Fruit fly (Drosophila melanogaster) whole organism, embryonic: ENCODE results near the gene Fit2.

Experiments
- C15 ChIP-seq: fragments of 200-800 bp; sonication (Bioruptor generic); IDR thresholded peaks from 3 replicates; pipeline ENCODE4 v1.3.6; 2022; ENCODE audit warnings: missing biosample characterization, missing genetic modification characterization
- CG10565 ChIP-seq: fragments of 200-800 bp; sonication (Bioruptor generic); optimal IDR thresholded peaks from 3 replicates; lab custom pipeline; 2016; ENCODE audit warnings: missing biosample characterization, mild to moderate bottlenecking, missing genetic modification characterization
- CG10654 ChIP-seq: fragments of 200-800 bp; sonication (Bioruptor generic); optimal IDR thresholded peaks from 2 replicates; lab custom pipeline; 2016; ENCODE audit warnings: missing biosample characterization, missing genetic modification characterization
- CG10979 ChIP-seq: fragments of 200-800 bp; sonication (Bioruptor generic); optimal IDR thresholded peaks from 2 replicates; lab custom pipeline; 2018; ENCODE audit warnings: missing biosample characterization, mild to moderate bottlenecking, missing genetic modification characterization, moderate library complexity
- CG11398 ChIP-seq: fragments of 200-800 bp; sonication (Bioruptor generic); optimal IDR thresholded peaks from 2 replicates; lab custom pipeline; 2016; ENCODE audit warnings: missing biosample characterization, missing genetic modification characterization
- CG12155 ChIP-seq: fragments of 200-800 bp; sonication (Bioruptor generic); optimal IDR thresholded peaks from 3 replicates; lab custom pipeline; 2016; ENCODE audit warnings: missing biosample characterization, missing genetic modification characterization
- CG12299 ChIP-seq: fragments of 200-800 bp; sonication (Bioruptor generic); optimal IDR thresholded peaks from 2 replicates; lab custom pipeline; 2018; ENCODE audit warnings: missing biosample characterization, mild to moderate bottlenecking, missing genetic modification characterization
- CG12659 ChIP-seq: fragments of 200-800 bp; sonication (Bioruptor generic); optimal IDR thresholded peaks from 3 replicates; lab custom pipeline; 2017; ENCODE audit warnings: mild to moderate bottlenecking, missing biosample characterization, missing genetic modification reagents, missing genetic modification characterization
- CG13296 ChIP-seq: fragments of 200-800 bp; sonication (Bioruptor generic); optimal IDR thresholded peaks from 3 replicates; lab custom pipeline; 2018; ENCODE audit warnings: missing biosample characterization, mild to moderate bottlenecking, missing genetic modification characterization
- CG14710 ChIP-seq: fragments of 200-800 bp; sonication (Bioruptor generic); optimal IDR thresholded peaks from 3 replicates; lab custom pipeline; 2019; ENCODE audit warnings: missing biosample characterization, mild to moderate bottlenecking, missing genetic modification characterization, moderate library complexity
- CG1792 ChIP-seq: fragments of 200-800 bp; sonication (Bioruptor generic); optimal IDR thresholded peaks from 2 replicates; lab custom pipeline; 2016; ENCODE audit warnings: missing biosample characterization, missing genetic modification characterization
- CG18764 ChIP-seq: fragments of 200-800 bp; sonication (Bioruptor generic); optimal IDR thresholded peaks from 3 replicates; lab custom pipeline; 2016; ENCODE audit warnings: missing biosample characterization, missing genetic modification characterization
- CG2120 ChIP-seq: fragments of 200-800 bp; sonication (Bioruptor generic); optimal IDR thresholded peaks from 3 replicates; lab custom pipeline; 2016; ENCODE audit warnings: missing biosample characterization, missing genetic modification characterization
- CG2129 ChIP-seq: fragments of 200-800 bp; sonication (Bioruptor generic); IDR thresholded peaks from 2 replicates; pipeline ENCODE4 v1.3.6; 2022; ENCODE audit warnings: missing biosample characterization, missing genetic modification characterization; ENCODE audit not compliant: partially characterized antibody
- CG2889 ChIP-seq: fragments of 200-800 bp; sonication (Bioruptor generic); IDR thresholded peaks from 3 replicates; pipeline ENCODE4 v1.3.6; 2022; ENCODE audit warnings: missing biosample characterization, missing genetic modification characterization
- CG3065 ChIP-seq: fragments of 200-800 bp; sonication (Bioruptor generic); optimal IDR thresholded peaks from 2 replicates; lab custom pipeline; 2016; ENCODE audit warnings: missing biosample characterization, missing genetic modification characterization
- CG32767 ChIP-seq: fragments of 200-800 bp; sonication (Bioruptor generic); IDR thresholded peaks from 2 replicates; pipeline ENCODE4 v1.3.6; 2022; ENCODE audit warnings: missing biosample characterization, missing genetic modification characterization
- CG33213 ChIP-seq: fragments of 200-800 bp; sonication (Bioruptor generic); optimal IDR thresholded peaks from 3 replicates; lab custom pipeline; 2016; ENCODE audit warnings: missing biosample characterization, missing genetic modification characterization
- CG4854 ChIP-seq: fragments of 200-800 bp; sonication (Bioruptor generic); optimal IDR thresholded peaks from 2 replicates; lab custom pipeline; 2016; ENCODE audit warnings: missing biosample characterization, missing genetic modification characterization, inconsistent platforms
- CG8281 ChIP-seq: fragments of 200-800 bp; sonication (Bioruptor generic); optimal IDR thresholded peaks from 2 replicates; lab custom pipeline; 2018; ENCODE audit warnings: missing biosample characterization, mild to moderate bottlenecking, missing genetic modification characterization, moderate library complexity
- D19B ChIP-seq: fragments of 200-800 bp; sonication (Bioruptor generic); optimal IDR thresholded peaks from 2 replicates; lab custom pipeline; 2017; ENCODE audit warnings: missing biosample characterization, mild to moderate bottlenecking, missing genetic modification characterization
- Dip2 ChIP-seq: fragments of 200-800 bp; sonication (Bioruptor generic); IDR thresholded peaks from 2 replicates; pipeline ENCODE4 v1.3.6; 2022; ENCODE audit warnings: missing biosample characterization, missing genetic modification characterization
- Drgx ChIP-seq: fragments of 200-800 bp; sonication (Bioruptor generic); IDR thresholded peaks from 2 replicates; pipeline ENCODE4 v1.3.6; 2022; ENCODE audit warnings: missing biosample characterization, missing genetic modification characterization
- E2f2 ChIP-seq: fragments of 200-800 bp; sonication (Bioruptor generic); IDR thresholded peaks from 2 replicates; pipeline ENCODE4 v1.3.6; 2022; ENCODE audit warnings: missing biosample characterization, missing genetic modification characterization
- HLH4C ChIP-seq: fragments of 200-800 bp; sonication (Bioruptor generic); IDR thresholded peaks from 3 replicates; pipeline ENCODE4 v1.3.6; 2022; ENCODE audit warnings: missing biosample characterization, missing genetic modification characterization; ENCODE audit not compliant: partially characterized antibody
- Hr78 ChIP-seq, 2 experiments: fragments of 200-800 bp in 1 of 2; fragments of >200 bp in 1 of 2; sonication (Bioruptor generic) in 1 of 2; optimal IDR thresholded peaks; 2 replicates each; lab custom pipeline; 2017 to 2019; ENCODE audit warnings: missing biosample characterization in 2 of 2, missing genetic modification characterization in 2 of 2, mild to moderate bottlenecking in 1 of 2, moderate library complexity in 1 of 2
- Lpt ChIP-seq: fragments of >200 bp; optimal IDR thresholded peaks from 2 replicates; lab custom pipeline; 2018; ENCODE audit warnings: missing biosample characterization, missing genetic modification characterization
- Rfx ChIP-seq: fragments of 200-800 bp; sonication (Bioruptor generic); IDR thresholded peaks from 2 replicates; pipeline ENCODE4 v1.3.6; 2022; ENCODE audit warnings: missing biosample characterization, missing genetic modification characterization
- Stat92E ChIP-seq, 3 experiments: fragments of >200 bp in 2 of 3; fragments of 200-800 bp in 1 of 3; sonication (Bioruptor generic) in 1 of 3; optimal IDR thresholded peaks; 2 replicates each; lab custom pipeline; 2017 to 2019; ENCODE audit warnings: missing biosample characterization in 3 of 3, missing genetic modification characterization in 3 of 3, mild to moderate bottlenecking in 1 of 3, moderate library complexity in 1 of 3
- Taf1 ChIP-seq: fragments of 200-800 bp; sonication (Bioruptor generic); IDR thresholded peaks from 2 replicates; pipeline ENCODE4 v1.3.6; 2022; ENCODE audit warnings: missing biosample characterization, missing genetic modification characterization
- Tbp ChIP-seq: fragments of >200 bp; optimal IDR thresholded peaks from 2 replicates; lab custom pipeline; 2018; ENCODE audit warnings: missing biosample characterization, missing genetic modification characterization
- Trl ChIP-seq, 3 experiments: fragments of >200 bp in 2 of 3; fragments of 200-800 bp in 1 of 3; sonication (Bioruptor generic) in 1 of 3; optimal IDR thresholded peaks; 2 replicates in 1 of 3; 3 replicates in 2 of 3; lab custom pipeline; 2016 to 2017; ENCODE audit warnings: missing biosample characterization in 1 of 3, missing genetic modification characterization in 1 of 3
- ab ChIP-seq: fragments of 200-800 bp; sonication (Bioruptor generic); optimal IDR thresholded peaks from 2 replicates; lab custom pipeline; 2016; ENCODE audit warnings: missing biosample characterization, missing genetic modification characterization
- az2 ChIP-seq: fragments of 200-800 bp; sonication (Bioruptor generic); optimal IDR thresholded peaks from 3 replicates; lab custom pipeline; 2016; ENCODE audit warnings: missing biosample characterization, missing genetic modification characterization
- ems ChIP-seq: fragments of 200-800 bp; sonication (Bioruptor generic); optimal IDR thresholded peaks from 3 replicates; lab custom pipeline; 2016; ENCODE audit warnings: missing biosample characterization, missing genetic modification characterization
- eyg ChIP-seq: fragments of 200-800 bp; sonication (Bioruptor generic); optimal IDR thresholded peaks from 3 replicates; lab custom pipeline; 2016; ENCODE audit warnings: missing biosample characterization, missing genetic modification characterization
- fd64A ChIP-seq: fragments of 200-800 bp; sonication (Bioruptor generic); optimal IDR thresholded peaks from 3 replicates; lab custom pipeline; 2018; ENCODE audit warnings: missing biosample characterization, mild to moderate bottlenecking, missing genetic modification characterization
- jing ChIP-seq: fragments of 200-800 bp; sonication (Bioruptor generic); optimal IDR thresholded peaks from 2 replicates; lab custom pipeline; 2018; ENCODE audit warnings: missing biosample characterization, mild to moderate bottlenecking, missing genetic modification characterization
- kni ChIP-seq: fragments of 200-800 bp; sonication (Bioruptor generic); optimal IDR thresholded peaks from 3 replicates; lab custom pipeline; 2017; ENCODE audit warnings: mild to moderate bottlenecking, missing biosample characterization, missing genetic modification reagents, missing genetic modification characterization
- lilli ChIP-seq: fragments of 200-800 bp; sonication (Bioruptor generic); optimal IDR thresholded peaks from 3 replicates; lab custom pipeline; 2016; ENCODE audit warnings: missing biosample characterization, missing genetic modification characterization
- lola ChIP-seq, 3 experiments: fragments of >200 bp in 2 of 3; fragments of 200-800 bp in 1 of 3; sonication (Bioruptor generic) in 1 of 3; optimal IDR thresholded peaks; 2 replicates each; lab custom pipeline; 2017 to 2019; ENCODE audit warnings: missing biosample characterization in 3 of 3, missing genetic modification characterization in 3 of 3, mild to moderate bottlenecking in 1 of 3, moderate library complexity in 1 of 3
- nerfin-1 ChIP-seq: fragments of 200-800 bp; sonication (Bioruptor generic); optimal IDR thresholded peaks from 3 replicates; lab custom pipeline; 2019; ENCODE audit warnings: missing biosample characterization, mild to moderate bottlenecking, missing genetic modification characterization, moderate library complexity
- nmo ChIP-seq: fragments of 200-800 bp; sonication (Bioruptor generic); optimal IDR thresholded peaks from 2 replicates; lab custom pipeline; 2018; ENCODE audit warnings: missing biosample characterization, mild to moderate bottlenecking, missing genetic modification characterization, moderate library complexity
- org-1 ChIP-seq: fragments of 200-800 bp; sonication (Bioruptor generic); optimal IDR thresholded peaks from 2 replicates; lab custom pipeline; 2017; ENCODE audit warnings: missing biosample characterization, missing genetic modification characterization
- pb ChIP-seq: fragments of 200-800 bp; sonication (Bioruptor generic); optimal IDR thresholded peaks from 3 replicates; lab custom pipeline; 2016; ENCODE audit warnings: missing biosample characterization, missing genetic modification characterization
- pfk ChIP-seq: fragments of 200-800 bp; sonication (Bioruptor generic); optimal IDR thresholded peaks from 2 replicates; lab custom pipeline; 2018; ENCODE audit warnings: missing biosample characterization, mild to moderate bottlenecking, missing genetic modification characterization, moderate library complexity
- pita ChIP-seq: fragments of 200-800 bp; sonication (Bioruptor generic); optimal IDR thresholded peaks from 2 replicates; lab custom pipeline; 2017; ENCODE audit warnings: missing biosample characterization, mild to moderate bottlenecking, missing genetic modification characterization
- run ChIP-seq: fragments of 200-800 bp; sonication (Bioruptor generic); optimal IDR thresholded peaks from 3 replicates; lab custom pipeline; 2018; ENCODE audit warnings: missing biosample characterization, mild to moderate bottlenecking, missing genetic modification characterization
- sim ChIP-seq: fragments of 200-800 bp; sonication (Bioruptor generic); IDR thresholded peaks from 2 replicates; pipeline ENCODE4 v1.3.6; 2022; ENCODE audit warnings: missing biosample characterization, missing genetic modification characterization
- tx ChIP-seq: fragments of 200-800 bp; sonication (Bioruptor generic); optimal IDR thresholded peaks from 2 replicates; lab custom pipeline; 2016; ENCODE audit warnings: missing biosample characterization, missing genetic modification characterization
- zf30C ChIP-seq: fragments of 200-800 bp; sonication (Bioruptor generic); optimal IDR thresholded peaks from 3 replicates; lab custom pipeline; 2018; ENCODE audit warnings: missing biosample characterization, mild to moderate bottlenecking, missing genetic modification characterization

Fit2 gene

DNA sequence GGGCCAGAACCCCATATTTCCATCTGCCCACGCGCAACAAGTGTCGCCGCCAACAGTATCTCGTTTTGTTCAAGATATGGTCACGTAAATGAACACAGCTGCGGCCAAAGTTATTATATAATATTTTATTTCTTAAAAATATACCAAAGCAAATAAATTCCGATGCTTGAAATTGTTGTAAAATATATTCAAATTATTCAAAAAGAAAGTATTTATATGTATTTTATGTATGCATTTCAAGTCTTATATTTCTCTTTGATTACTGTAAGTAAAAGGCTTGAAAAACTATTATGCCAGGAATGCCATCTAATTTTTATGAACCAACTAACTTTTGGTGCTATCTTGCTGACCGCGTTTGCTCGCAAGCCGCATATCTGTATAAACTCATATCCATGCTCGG, 35.0 kb upstream of the Fit2 start (continued):
- TF ChIP-seq CG32767 (GFP tag; lab: Robert Waterston, UW) (no peak), CG12659 (peak; percentile 39), CG10654 (GFP tag; lab: Kevin White, UChicago) (no peak), tx (GFP tag; lab: Kevin White, UChicago) (no peak), CG12299 (tag; lab: Kevin White, UChicago) (no peak), pb (GFP tag; lab: Kevin White, UChicago) (no peak), Rfx (GFP tag; lab: Robert Waterston, UW) (peak; percentile 40), fd64A (no peak), ab (GFP tag; lab: Kevin White, UChicago) (no peak), CG33213 (GFP tag; lab: Kevin White, UChicago) (no peak), az2 (GFP tag; lab: Kevin White, UChicago) (no peak), CG2129 (GFP tag; lab: Robert Waterston, UW) (no peak), run (tag; lab: Kevin White, UChicago) (no peak), CG3065 (GFP tag; lab: Kevin White, UChicago) (no peak), CG2120 (GFP tag; lab: Kevin White, UChicago) (peak; percentile 51), CG10565 (GFP tag; lab: Kevin White, UChicago) (no peak), CG4854 (no peak), Drgx (GFP tag; lab: Robert Waterston, UW) (peak; percentile 77), lola (GFP tag; optimal IDR thresholded peaks at IDR 0.05; lab: Kevin White, UChicago) (peak in 1 of 3 experiments; percentile 57), Lpt (GFP tag; lab: Kevin White, UChicago) (no peak), Dip2 (GFP tag; lab: Robert Waterston, UW) (no peak), HLH4C (no peak), CG12155 (no peak), E2f2 (GFP tag; lab: Robert Waterston, UW) (peak; percentile 32; the same call in 1 of the 2 replicates), jing (GFP tag; lab: Kevin White, UChicago) (no peak), zf30C (GFP tag; lab: Kevin White, UChicago) (no peak), kni (no peak), nerfin-1 (no peak), ems (GFP tag; lab: Kevin White, UChicago) (no peak), Hr78 (GFP tag; optimal IDR thresholded peaks at IDR 0.05; lab: Kevin White, UChicago) (peak in 1 of 2 experiments; percentile 9), CG10979 (peak; percentile 27), Trl (optimal IDR thresholded peaks at IDR 0.05; lab: Kevin White, UChicago) (no peak), Trl (GFP tag; optimal IDR thresholded peaks at IDR 0.05; lab: Kevin White, UChicago) (no peak), CG8281 (tag; lab: Kevin White, UChicago) (no peak), pita (GFP tag; lab: Kevin White, UChicago) (no peak), D19B (no peak), Tbp (GFP tag; lab: Kevin White, UChicago) (no peak), Stat92E (GFP tag; optimal IDR thresholded peaks at IDR 0.05; lab: Kevin White, UChicago) (peak in 1 of 3 experiments; percentile 30), eyg (GFP tag; lab: Kevin White, UChicago) (no peak), pfk (no peak), CG13296 (GFP tag; lab: Kevin White, UChicago) (peak; percentile 25), CG14710 (tag; lab: Kevin White, UChicago) (peak; percentile 20), CG1792 (GFP tag; lab: Kevin White, UChicago) (no peak), CG2889 (no peak), CG18764 (GFP tag; lab: Kevin White, UChicago) (no peak), CG11398 (GFP tag; lab: Kevin White, UChicago) (no peak), nmo (GFP tag; lab: Kevin White, UChicago) (peak; percentile 48), lilli (GFP tag; lab: Kevin White, UChicago) (peak; percentile 25), sim (GFP tag; lab: Robert Waterston, UW) (no peak), Taf1 (GFP tag; lab: Robert Waterston, UW) (no peak), org-1 (GFP tag; lab: Kevin White, UChicago) (peak; percentile 25), C15 (GFP tag; lab: Robert Waterston, UW) (no peak)
